Fruit fly (Drosophila melanogaster) whole organism, embryonic: ENCODE results near the gene CG12643.

ENCODE experiments used
- Atf6 ChIP-seq: fragments of 200-800 bp; sonication (Bioruptor generic); IDR thresholded peaks from 2 replicates; pipeline ENCODE4 v1.3.6; 2022; ENCODE audit warnings: missing biosample characterization, missing genetic modification characterization
- Blimp-1 ChIP-seq: fragments of 200-800 bp; sonication (Bioruptor generic); optimal IDR thresholded peaks from 3 replicates; lab custom pipeline; 2018; ENCODE audit warnings: missing biosample characterization, missing genetic modification characterization, mild to moderate bottlenecking, moderate library complexity, missing genetic modification reagents
- CG10462 ChIP-seq: fragments of 200-800 bp; sonication (Bioruptor generic); optimal IDR thresholded peaks from 2 replicates; lab custom pipeline; 2016; ENCODE audit warnings: missing biosample characterization, missing genetic modification characterization
- CG11560 ChIP-seq: fragments of 200-800 bp; sonication (Bioruptor generic); IDR thresholded peaks from 3 replicates; pipeline ENCODE4 v1.3.6; 2022; ENCODE audit warnings: missing biosample characterization, missing genetic modification characterization
- CG11695 ChIP-seq: fragments of 200-800 bp; sonication (Bioruptor generic); IDR thresholded peaks from 3 replicates; pipeline ENCODE4 v1.3.6; 2022; ENCODE audit warnings: missing biosample characterization, missing genetic modification characterization
- CG12236 ChIP-seq: fragments of 200-800 bp; sonication (Bioruptor generic); optimal IDR thresholded peaks from 2 replicates; lab custom pipeline; 2016; ENCODE audit warnings: missing biosample characterization, missing genetic modification characterization
- CG1647 ChIP-seq: fragments of 200-800 bp; sonication (Bioruptor generic); optimal IDR thresholded peaks from 3 replicates; lab custom pipeline; 2016; ENCODE audit warnings: missing biosample characterization, missing genetic modification characterization
- CG8281 ChIP-seq: fragments of 200-800 bp; sonication (Bioruptor generic); optimal IDR thresholded peaks from 2 replicates; lab custom pipeline; 2018; ENCODE audit warnings: missing biosample characterization, mild to moderate bottlenecking, missing genetic modification characterization, moderate library complexity
- CoRest ChIP-seq: fragments of 200-800 bp; sonication (Bioruptor generic); optimal IDR thresholded peaks from 3 replicates; lab custom pipeline; 2018; ENCODE audit warnings: missing biosample characterization, mild to moderate bottlenecking, missing genetic modification characterization, moderate library complexity
- Kr ChIP-seq: fragments of 200-800 bp; sonication (Bioruptor generic); optimal IDR thresholded peaks from 2 replicates; lab custom pipeline; 2017; ENCODE audit warnings: missing biosample characterization, mild to moderate bottlenecking, missing genetic modification characterization
- abd-A ChIP-seq: fragments of 200-800 bp; sonication (Bioruptor generic); optimal IDR thresholded peaks from 3 replicates; lab custom pipeline; 2019; ENCODE audit warnings: missing biosample characterization, mild to moderate bottlenecking, missing genetic modification characterization, moderate library complexity
- bsh ChIP-seq, 2 experiments: fragments of 200-800 bp; sonication (Bioruptor generic); optimal IDR thresholded peaks; 2 replicates each; lab custom pipeline; 2017 to 2018; ENCODE audit warnings: mild to moderate bottlenecking in 2 of 2, missing biosample characterization in 2 of 2, missing genetic modification characterization in 2 of 2, moderate library complexity in 1 of 2
- danr ChIP-seq: fragments of 200-800 bp; sonication (Bioruptor generic); IDR thresholded peaks from 2 replicates; pipeline ENCODE4 v1.3.6; 2022; ENCODE audit warnings: missing biosample characterization, missing genetic modification characterization
- gt ChIP-seq: fragments of 200-800 bp; sonication (Bioruptor generic); IDR thresholded peaks from 2 replicates; pipeline ENCODE4 v1.3.6; 2022; ENCODE audit warnings: missing biosample characterization, missing genetic modification characterization
- sd ChIP-seq: fragments of 200-800 bp; sonication (Bioruptor generic); optimal IDR thresholded peaks from 3 replicates; lab custom pipeline; 2018; ENCODE audit warnings: missing biosample characterization, mild to moderate bottlenecking, missing genetic modification characterization, moderate library complexity
- sens-2 ChIP-seq: fragments of 200-800 bp; sonication (Bioruptor generic); IDR thresholded peaks from 2 replicates; pipeline ENCODE4 v1.3.6; 2022; ENCODE audit warnings: missing biosample characterization, missing genetic modification characterization
- sob ChIP-seq: fragments of 200-800 bp; sonication (Bioruptor generic); IDR thresholded peaks from 2 replicates; pipeline ENCODE4 v1.3.6; 2022; ENCODE audit warnings: missing biosample characterization, missing genetic modification characterization
- z ChIP-seq: fragments of 200-800 bp; sonication (Bioruptor generic); IDR thresholded peaks from 3 replicates; pipeline ENCODE4 v1.3.6; 2022; ENCODE audit warnings: missing biosample characterization, missing genetic modification characterization

Gene CG12643

DNA sequence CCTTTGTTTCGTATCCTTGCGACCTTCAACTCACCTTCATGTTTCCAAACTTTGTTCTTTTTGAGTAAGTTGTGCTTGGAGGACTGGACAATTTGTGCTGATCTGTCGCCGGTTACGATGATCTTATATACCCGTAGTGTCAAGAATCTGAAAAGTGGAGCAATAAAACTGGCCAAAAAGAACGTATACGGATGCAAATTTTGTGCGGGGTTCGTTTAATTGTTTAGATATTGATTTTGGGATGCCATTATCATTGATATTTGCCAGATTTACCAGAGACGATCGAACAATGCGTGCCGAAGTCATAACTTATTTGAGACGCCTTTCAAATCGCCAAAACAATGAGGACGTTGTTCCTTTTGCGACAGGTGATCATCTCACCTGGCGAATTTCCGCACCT lies 46.0 kb downstream of the CG12643 start, which contains the start of gene CG15308 (continued):
- TF ChIP-seq CG8281 (tag; lab: Kevin White, UChicago) (no peak), CG11695 (GFP tag; lab: Robert Waterston, UW) (no peak), z (GFP tag; lab: Robert Waterston, UW) (no peak)

dm6 chrX:10216634-10217239 lies 48.3 kb downstream of the CG12643 start, which contains the start of gene CG2962:
Gene CG2962 (minus strand): TSS chrX:10216642.
- TF ChIP-seq Blimp-1 (GFP tag; lab: Kevin White, UChicago), result peak; percentile 94
- no peak for TF ChIP-seq Atf6 (GFP tag; lab: Robert Waterston, UW)
- TF ChIP-seq CG10462 (GFP tag; lab: Kevin White, UChicago), result no peak
- TF ChIP-seq danr (GFP tag; lab: Robert Waterston, UW), result no peak
- TF ChIP-seq sob (GFP tag; lab: Robert Waterston, UW), result no peak
- no peak for TF ChIP-seq Kr (GFP tag; lab: Kevin White, UChicago)
- TF ChIP-seq CG12236 (GFP tag; lab: Kevin White, UChicago), result no peak
- no peak for TF ChIP-seq CG11560 (tag; lab: Robert Waterston, UW)
- no peak for TF ChIP-seq CG1647 (GFP tag; lab: Kevin White, UChicago)
- TF ChIP-seq abd-A (tag; lab: Kevin White, UChicago), result peak; percentile 48
- peak; percentile 57 for TF ChIP-seq sd (tag; lab: Kevin White, UChicago)
- TF ChIP-seq CoRest, result no peak
- TF ChIP-seq bsh (GFP tag; optimal IDR thresholded peaks at IDR 0.05; lab: Kevin White, UChicago), result no peak
- no peak for TF ChIP-seq sens-2 (GFP tag; lab: Robert Waterston, UW)
- no peak for TF ChIP-seq gt (GFP tag; lab: Robert Waterston, UW)
- TF ChIP-seq, all 482 proteins: peak for 3
